Worm (Caenorhabditis elegans) whole organism, L3 larva: ENCODE results near the gene pitr-1.
A peak's percentile ranks its signal among the peaks of the same experiment; 100 is the strongest.

Experiments
- ZK546.5 ChIP-seq: sonication (generic microtip); optimal IDR thresholded peaks from 2 replicates; lab custom pipeline; 2017; ENCODE audit warnings: missing biosample characterization, missing genetic modification characterization
- aly-2 ChIP-seq: fragments of 150-350 bp; optimal IDR thresholded peaks from 2 replicates; lab custom pipeline; 2014; ENCODE audit warnings: missing biosample characterization, missing genetic modification characterization
- ama-1 ChIP-seq: fragments of 150-350 bp; optimal IDR thresholded peaks from 2 replicates; lab custom pipeline; 2018
- ceh-28 ChIP-seq: fragments of 150-350 bp; optimal IDR thresholded peaks from 2 replicates; lab custom pipeline; 2014; ENCODE audit warnings: missing biosample characterization, missing genetic modification reagents, missing genetic modification characterization
- ceh-82 ChIP-seq: fragments of 150-350 bp; optimal IDR thresholded peaks from 2 replicates; lab custom pipeline; 2014; ENCODE audit warnings: missing biosample characterization, missing genetic modification characterization
- ceh-9 ChIP-seq: sonication (generic microtip); optimal IDR thresholded peaks from 2 replicates; lab custom pipeline; 2018; ENCODE audit warnings: missing biosample characterization, missing genetic modification characterization
- daf-12 ChIP-seq: fragments of 150-350 bp; optimal IDR thresholded peaks from 2 replicates; lab custom pipeline; 2014; ENCODE audit warnings: missing biosample characterization, missing genetic modification reagents, missing genetic modification characterization
- egl-27 ChIP-seq: sonication (generic microtip); optimal IDR thresholded peaks from 4 replicates; lab custom pipeline; 2017; ENCODE audit warnings: missing biosample characterization, missing genetic modification reagents, missing genetic modification characterization
- egl-5 ChIP-seq: fragments of 150-350 bp; optimal IDR thresholded peaks from 2 replicates; lab custom pipeline; 2017; ENCODE audit warnings: missing biosample characterization, missing genetic modification reagents, missing genetic modification characterization, inconsistent platforms
- elt-1 ChIP-seq: fragments of 150-350 bp; optimal IDR thresholded peaks from 2 replicates; lab custom pipeline; 2014; ENCODE audit warnings: missing biosample characterization, missing genetic modification characterization
- elt-3 ChIP-seq, 3 experiments: fragments of 150-350 bp in 1 of 3; sonication (generic microtip) in 2 of 3; optimal IDR thresholded peaks; 2 replicates in 2 of 3; 4 replicates in 1 of 3; lab custom pipeline; 2014 to 2017; ENCODE audit warnings: missing biosample characterization in 3 of 3, missing genetic modification characterization in 3 of 3
- eor-1 ChIP-seq, 2 experiments: fragments of 150-350 bp; optimal IDR thresholded peaks; 2 replicates each; lab custom pipeline; 2014 to 2018; ENCODE audit warnings: missing biosample characterization in 2 of 2, missing genetic modification characterization in 2 of 2
- fkh-10 ChIP-seq: sonication (generic microtip); optimal IDR thresholded peaks from 2 replicates; lab custom pipeline; 2017; ENCODE audit warnings: missing biosample characterization, missing genetic modification reagents, missing genetic modification characterization
- hmg-11 ChIP-seq: sonication (generic microtip); optimal IDR thresholded peaks from 2 replicates; lab custom pipeline; 2016; ENCODE audit warnings: missing genetic modification characterization, missing compliant biosample characterization
- jun-1 ChIP-seq: fragments of 150-350 bp; optimal IDR thresholded peaks from 2 replicates; lab custom pipeline; 2014; ENCODE audit warnings: missing biosample characterization, missing genetic modification reagents, missing genetic modification characterization
- lin-15B ChIP-seq: fragments of 150-350 bp; optimal IDR thresholded peaks from 2 replicates; lab custom pipeline; 2014; ENCODE audit warnings: missing biosample characterization, missing genetic modification characterization
- lin-39 ChIP-seq: fragments of 150-350 bp; optimal IDR thresholded peaks from 2 replicates; lab custom pipeline; 2018; ENCODE audit warnings: missing biosample characterization, missing genetic modification reagents, missing genetic modification characterization
- lsy-12 ChIP-seq: sonication (generic microtip); optimal IDR thresholded peaks from 2 replicates; lab custom pipeline; 2016; ENCODE audit warnings: mild to moderate bottlenecking, missing genetic modification characterization, missing compliant biosample characterization
- mdl-1 ChIP-seq: fragments of 150-350 bp; optimal IDR thresholded peaks from 2 replicates; lab custom pipeline; 2014; ENCODE audit warnings: missing biosample characterization, missing genetic modification characterization
- mml-1 ChIP-seq: fragments of 150-350 bp; sonication (generic microtip); optimal IDR thresholded peaks from 3 replicates; lab custom pipeline; 2014; ENCODE audit warnings: missing biosample characterization, missing genetic modification characterization
- nfya-1 ChIP-seq: sonication (generic microtip); optimal IDR thresholded peaks from 2 replicates; lab custom pipeline; 2017; ENCODE audit warnings: missing genetic modification characterization, mild to moderate bottlenecking, missing compliant biosample characterization, antibody characterized with exemption, moderate library complexity; ENCODE audit not compliant: insufficient read depth
- nhr-11 ChIP-seq: fragments of 150-350 bp; optimal IDR thresholded peaks from 2 replicates; lab custom pipeline; 2014; ENCODE audit warnings: missing biosample characterization, missing genetic modification characterization
- nhr-12 ChIP-seq: fragments of 150-350 bp; optimal IDR thresholded peaks from 2 replicates; lab custom pipeline; 2014; ENCODE audit warnings: missing biosample characterization, missing genetic modification characterization
- nhr-23 ChIP-seq: fragments of 150-350 bp; optimal IDR thresholded peaks from 2 replicates; lab custom pipeline; 2014; ENCODE audit warnings: missing biosample characterization, missing genetic modification reagents, missing genetic modification characterization
- nhr-237 ChIP-seq: fragments of 150-350 bp; optimal IDR thresholded peaks from 2 replicates; lab custom pipeline; 2014; ENCODE audit warnings: missing biosample characterization, missing genetic modification characterization
- nhr-25 ChIP-seq: sonication (generic microtip); optimal IDR thresholded peaks from 2 replicates; lab custom pipeline; 2017; ENCODE audit warnings: missing biosample characterization, missing genetic modification characterization
- nhr-43 ChIP-seq: sonication (generic microtip); optimal IDR thresholded peaks from 2 replicates; lab custom pipeline; 2016; ENCODE audit warnings: mild to moderate bottlenecking, missing genetic modification characterization, missing compliant biosample characterization; ENCODE audit not compliant: poor library complexity, severe bottlenecking
- nhr-76 ChIP-seq: fragments of 150-350 bp; sonication (generic microtip); optimal IDR thresholded peaks from 5 replicates; lab custom pipeline; 2014; ENCODE audit warnings: missing biosample characterization, missing genetic modification characterization
- nhr-77 ChIP-seq: fragments of 150-350 bp; optimal IDR thresholded peaks from 2 replicates; lab custom pipeline; 2014; ENCODE audit warnings: missing biosample characterization, missing genetic modification characterization
- pha-4 ChIP-seq: fragments of 150-350 bp; optimal IDR thresholded peaks from 2 replicates; lab custom pipeline; 2014; ENCODE audit warnings: missing biosample characterization, missing genetic modification reagents, missing genetic modification characterization
- sea-2 ChIP-seq: fragments of 150-350 bp; sonication (generic microtip); optimal IDR thresholded peaks from 4 replicates; lab custom pipeline; 2014; ENCODE audit warnings: missing biosample characterization, missing genetic modification reagents, missing genetic modification characterization
- tbx-2 ChIP-seq: sonication (generic microtip); optimal IDR thresholded peaks from 2 replicates; lab custom pipeline; 2016; ENCODE audit warnings: mild to moderate bottlenecking, missing genetic modification characterization, missing compliant biosample characterization
- unc-39 ChIP-seq: sonication (generic microtip); optimal IDR thresholded peaks from 4 replicates; lab custom pipeline; 2017; ENCODE audit warnings: missing biosample characterization, missing genetic modification characterization
- ztf-4 ChIP-seq: fragments of 150-350 bp; optimal IDR thresholded peaks from 2 replicates; lab custom pipeline; 2014; ENCODE audit warnings: missing biosample characterization, missing genetic modification characterization

Gene pitr-1

DNA sequence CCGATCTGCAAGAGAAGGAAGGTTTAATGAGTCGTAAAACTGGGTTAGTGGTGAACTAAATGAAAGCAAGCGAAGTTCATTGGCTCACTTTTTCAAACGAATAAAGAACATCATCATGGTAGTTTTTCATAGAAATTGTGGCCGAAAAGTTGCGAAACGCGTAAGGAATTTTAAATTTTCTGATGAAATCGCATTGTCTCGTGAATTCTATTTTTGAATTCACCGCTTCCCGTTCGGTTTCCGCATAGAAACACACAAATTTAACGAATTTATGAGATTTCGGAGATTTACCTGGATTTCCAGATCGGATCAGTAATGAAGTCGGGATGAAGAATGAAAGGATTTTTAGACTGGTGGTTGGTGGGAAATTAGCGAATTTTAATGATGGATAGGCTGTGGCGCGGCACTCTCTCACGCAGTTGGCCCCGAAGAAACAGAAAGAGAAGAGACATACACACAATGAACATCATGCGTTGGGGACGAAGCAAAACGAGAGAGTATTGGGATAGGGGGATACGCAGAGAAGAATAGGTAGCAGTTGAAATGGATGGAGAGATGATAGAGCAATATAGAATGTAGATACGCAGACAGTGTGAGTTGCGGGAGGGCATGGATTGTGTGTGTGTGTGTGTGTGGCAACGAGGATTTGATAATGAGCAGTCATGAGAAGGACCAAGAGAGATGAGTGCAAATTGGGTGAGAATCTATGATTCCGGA lies 6.9 kb upstream of the pitr-1 start:
- TF ChIP-seq lin-15B (peak; percentile 17), mdl-1 (tag; lab: Kevin White, UChicago) (no peak), ceh-9 (tag; lab: Kevin White, UChicago) (no peak), nhr-25 (tag; lab: Kevin White, UChicago) (peak; percentile 44), nhr-23 (tag; lab: Kevin White, UChicago) (peak; percentile 11), egl-27 (tag; lab: Kevin White, UChicago) (no peak), ztf-4 (tag; lab: Kevin White, UChicago) (no peak), lin-39 (tag; lab: Kevin White, UChicago) (peak; percentile 71), hmg-11 (tag; lab: Kevin White, UChicago) (peak; percentile 90), egl-5 (tag; lab: Kevin White, UChicago) (no peak), nhr-237 (tag; lab: Kevin White, UChicago) (no peak), nhr-11 (tag; lab: Kevin White, UChicago) (no peak), nfya-1 (tag; lab: Kevin White, UChicago) (peak; percentile 82), tbx-2 (peak; percentile 40), ceh-28 (tag; lab: Kevin White, UChicago) (no peak), sea-2 (GFP tag; lab: Kevin White, UChicago) (no peak), lsy-12 (peak; percentile 8)

DNA sequence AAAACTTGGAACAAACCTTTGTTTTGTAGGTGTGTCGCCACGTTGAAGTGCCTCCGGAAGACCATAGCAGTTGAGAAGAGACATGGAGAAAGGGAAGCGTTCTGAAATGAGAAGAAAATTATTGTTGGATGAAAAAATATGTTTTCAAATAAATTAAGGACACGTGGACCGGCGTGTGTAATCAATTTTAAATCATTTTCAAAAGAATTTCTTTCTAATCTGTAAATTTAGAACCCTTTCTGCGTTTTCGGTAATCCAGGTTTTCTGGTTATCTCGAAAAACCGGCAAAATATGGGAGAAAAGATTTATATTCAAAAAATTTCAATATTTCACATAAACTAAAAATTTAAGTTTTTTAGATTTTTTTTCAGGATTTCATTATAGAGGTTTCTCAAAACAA lies 5.0 kb upstream of the pitr-1 start, which contains the start of gene mob-3:
Gene mob-3 (minus strand): TSS at position 101 of the 400 bp plus-strand sequence.
- TF ChIP-seq nfya-1 (tag; lab: Kevin White, UChicago): no peak
- no peak for TF ChIP-seq egl-27 (tag; lab: Kevin White, UChicago)
- TF ChIP-seq elt-3 (tag; optimal IDR thresholded peaks at IDR 0.05; lab: Kevin White, UChicago): no peak
- TF ChIP-seq nhr-12: no peak
- no peak for TF ChIP-seq lin-39 (tag; lab: Kevin White, UChicago)
- no peak for TF ChIP-seq ceh-28 (tag; lab: Kevin White, UChicago)
- no peak for TF ChIP-seq jun-1 (tag; lab: Kevin White, UChicago)
- TF ChIP-seq lsy-12: no peak
- no peak for TF ChIP-seq mdl-1 (tag; lab: Kevin White, UChicago)
- no peak for TF ChIP-seq hmg-11 (tag; lab: Kevin White, UChicago)
- no peak for TF ChIP-seq nhr-77 (tag; lab: Kevin White, UChicago)
- TF ChIP-seq nhr-11 (tag; lab: Kevin White, UChicago): no peak
- TF ChIP-seq ceh-82: no peak
- TF ChIP-seq daf-12 (tag; lab: Kevin White, UChicago): no peak
- TF ChIP-seq unc-39 (tag; lab: Kevin White, UChicago): no peak

DNA sequence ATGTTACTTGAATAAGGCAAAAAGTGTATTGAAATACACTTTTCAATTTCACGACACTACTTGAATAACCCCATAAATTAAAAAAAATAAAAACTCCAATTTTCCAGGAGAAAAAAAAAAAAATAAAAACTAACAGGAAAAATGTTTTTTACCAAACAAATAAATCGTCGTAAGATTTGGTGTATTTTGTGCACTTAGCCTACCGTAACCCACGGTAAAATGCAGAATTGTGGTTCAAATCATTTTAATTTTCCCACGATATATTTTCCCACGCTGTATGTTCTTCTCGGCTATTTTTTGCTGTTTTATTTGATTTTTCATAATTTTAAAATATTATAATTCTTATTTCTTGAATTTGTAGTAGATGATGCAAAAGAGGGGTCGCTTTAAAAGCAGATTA lies 4.2 kb upstream of the pitr-1 start:
- TF ChIP-seq aly-2 (tag; lab: Kevin White, UChicago) (no peak), nhr-76 (no peak), nhr-43 (no peak)

DNA sequence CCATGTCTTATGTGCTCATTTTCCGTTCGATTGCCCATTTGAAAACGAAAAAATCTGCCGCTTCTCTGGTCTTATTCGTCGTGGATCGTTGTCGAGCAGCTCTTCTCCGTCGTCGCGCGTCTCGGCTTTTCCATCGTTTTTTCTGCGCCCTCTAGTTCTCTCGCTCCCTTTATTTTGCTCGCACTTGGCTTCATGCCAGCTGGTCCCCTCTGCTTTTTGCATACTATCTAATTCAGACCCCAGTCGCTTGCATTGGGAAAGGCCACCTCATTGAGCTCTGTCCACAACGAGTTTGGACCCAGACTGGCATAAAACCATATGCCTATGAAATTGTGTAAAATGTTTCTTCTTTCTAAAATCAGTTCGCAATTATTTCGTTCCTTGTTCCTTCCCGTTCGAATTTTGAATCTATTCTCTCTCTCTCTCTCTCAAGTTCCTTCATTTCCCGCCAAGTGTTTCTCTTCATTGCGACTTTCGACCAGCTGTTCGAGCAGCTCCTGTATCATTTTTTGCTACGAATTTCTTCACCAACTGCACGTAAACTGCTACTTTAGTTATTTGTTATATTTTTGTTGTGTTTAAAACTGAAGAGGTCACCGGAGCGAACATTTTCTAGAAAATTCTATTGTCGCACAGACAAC lies 3.6 kb upstream of the pitr-1 start:
- TF ChIP-seq nfya-1 (tag; lab: Kevin White, UChicago) (peak; percentile 66), nhr-23 (tag; lab: Kevin White, UChicago) (no peak), hmg-11 (tag; lab: Kevin White, UChicago) (peak; percentile 59), egl-5 (tag; lab: Kevin White, UChicago) (peak; percentile 19), lin-39 (tag; lab: Kevin White, UChicago) (peak; percentile 66)

DNA sequence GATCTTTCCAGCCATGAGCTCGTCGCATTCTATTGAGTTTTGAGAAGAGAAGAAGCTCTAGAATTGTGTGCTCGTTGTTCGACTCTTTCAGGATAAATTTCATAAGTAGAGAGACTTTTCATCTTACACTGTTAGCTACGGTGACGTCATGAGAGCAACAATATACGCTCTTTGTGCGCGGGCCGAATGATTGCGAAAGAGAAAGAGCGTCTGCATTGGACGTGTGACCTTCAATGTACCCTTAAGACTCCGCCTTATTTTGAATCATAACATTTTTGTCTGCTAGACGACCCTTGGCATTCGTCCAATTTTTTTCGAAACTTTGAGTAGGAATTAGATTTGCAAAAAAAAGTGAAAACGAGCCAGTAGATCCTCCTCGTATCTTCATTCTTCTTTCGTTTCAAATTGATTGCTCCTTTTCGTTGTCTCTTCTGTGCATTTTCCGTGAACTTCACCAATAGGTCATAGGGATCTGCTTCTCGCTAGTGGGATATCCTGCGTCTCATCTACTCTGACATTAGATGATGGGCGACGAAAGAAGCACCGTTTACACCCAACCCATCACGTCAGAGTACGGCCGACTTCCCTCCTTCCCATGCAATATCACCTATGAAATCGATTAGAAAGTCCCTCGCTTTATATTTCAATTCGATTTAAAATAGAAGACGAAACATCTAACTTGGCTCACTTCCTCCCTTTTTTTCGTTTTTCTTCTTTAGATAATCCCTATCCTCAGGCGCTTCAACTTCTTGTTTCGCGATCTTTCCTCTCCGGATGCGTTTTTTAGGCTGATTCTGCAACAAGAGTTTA lies 2.1 kb upstream of the pitr-1 start:
- TF ChIP-seq fkh-10 (GFP tag; lab: Kevin White, UChicago) (peak; percentile 75), ZK546.5 (tag; lab: Kevin White, UChicago) (no peak), nhr-77 (tag; lab: Kevin White, UChicago) (no peak), elt-1 (tag; lab: Kevin White, UChicago) (no peak), pha-4 (peak; percentile 49), nfya-1 (tag; lab: Kevin White, UChicago) (peak; percentile 61), lin-39 (tag; lab: Kevin White, UChicago) (peak; percentile 32), sea-2 (GFP tag; lab: Kevin White, UChicago) (peak; percentile 60), nhr-76 (no peak), mml-1 (tag; lab: Kevin White, UChicago) (no peak), eor-1 (tag; optimal IDR thresholded peaks at IDR 0.05; lab: Kevin White, UChicago) (no peak), ama-1 (lab: Kevin White, UChicago) (peak; percentile 49), nhr-23 (tag; lab: Kevin White, UChicago) (no peak)
